Fruit fly (Drosophila melanogaster): ENCODE data around the gene CG3062.

DNA sequence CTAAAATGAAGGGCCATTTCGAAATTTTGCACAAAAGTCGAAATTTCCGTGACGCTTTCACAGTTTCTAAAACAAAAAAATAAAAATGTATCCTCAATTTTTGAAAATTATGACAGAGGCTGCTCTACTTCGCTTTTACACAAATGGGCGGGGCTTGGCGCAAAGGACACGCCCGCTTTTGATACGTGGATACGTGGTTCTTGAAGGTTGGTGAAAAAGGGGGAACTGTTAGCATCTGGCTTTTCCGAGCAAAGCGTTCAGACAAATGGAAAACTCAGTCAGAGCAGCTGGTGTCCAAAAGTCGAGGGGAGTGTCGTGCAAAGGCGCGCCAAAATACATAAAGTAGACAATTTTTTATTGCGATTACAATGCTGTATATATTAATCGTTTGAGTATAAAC, at the start of gene CG3062:
- TF ChIP-seq z (GFP tag; IDR thresholded peaks at IDR 0.05) (no peak), Lhr (GFP tag; optimal IDR thresholded peaks at IDR 0.05) (no peak), HLH54F (GFP tag; optimal IDR thresholded peaks at IDR 0.05) (no peak), CG13424 (tag; optimal IDR thresholded peaks at IDR 0.05) (no peak), ind (GFP tag; optimal IDR thresholded peaks at IDR 0.05) (no peak), dm (GFP tag; optimal IDR thresholded peaks at IDR 0.05) (no peak), PHDP (tag; optimal IDR thresholded peaks at IDR 0.05) (no peak), Hey (tag; optimal IDR thresholded peaks at IDR 0.05) (no peak), CG2712 (tag; optimal IDR thresholded peaks at IDR 0.05) (no peak)

All from whole organism, embryonic.